Worm (Caenorhabditis elegans): Measurements from ENCODE around the gene D1086.7.
A peak's percentile ranks its signal among the peaks of the same experiment; 100 is the strongest.
"Not testable (repeated sequence)": the region's sequence is repeated elsewhere in the genome, so short reads cannot be mapped to it uniquely, and the experiment has no call there.

The D1086.7 gene

ce11 chrV:14038328-14039084 is 45.6 kb upstream of the D1086.7 start, which contains the start of gene vps-39 (continued):
- peak; percentile 95 for TF ChIP-seq nhr-42 (GFP tag; IDR thresholded peaks at IDR 0.05)

- not testable (repeated sequence) for TF ChIP-seq Y75B8A.6 (GFP tag; IDR thresholded peaks at IDR 0.05); ZK546.5 (tag; optimal IDR thresholded peaks at IDR 0.05); zfp-3 (GFP tag; conservative IDR thresholded peaks at IDR 0.05)
Measured at ce11 chrV:14049274-14049673, 34.8 kb upstream of the D1086.7 start, which contains the start of gene F58D12.1. Gene F58D12.1 (plus strand): TSS chrV:14049574.

ce11 chrV:14055097-14055496 is 29.0 kb upstream of the D1086.7 start:
- TF ChIP-seq skn-1 (tag; optimal IDR thresholded peaks at IDR 0.05) (peak; percentile 51), madf-9 (GFP tag; conservative IDR thresholded peaks at IDR 0.05) (peak; percentile 97), saeg-2 (GFP tag; IDR thresholded peaks at IDR 0.05) (peak; percentile 95), nhr-102 (tag; optimal IDR thresholded peaks at IDR 0.05) (peak; percentile 95), spr-3 (GFP tag; optimal IDR thresholded peaks at IDR 0.05) (peak; percentile 57), ceh-32 (tag; optimal IDR thresholded peaks at IDR 0.05; ENCODE audit: poor library complexity) (peak; percentile 59), D1046.2 (GFP tag; IDR thresholded peaks at IDR 0.05) (peak; percentile 96), lin-29 (GFP tag; IDR thresholded peaks at IDR 0.05) (peak; percentile 83), daf-16 (GFP tag; optimal IDR thresholded peaks at IDR 0.05) (peak; percentile 28 to 38), daf-16 (tag; optimal IDR thresholded peaks at IDR 0.05) (peak; percentile 43), rbr-2 (tag; optimal IDR thresholded peaks at IDR 0.05) (peak; percentile 92), duxl-1 (tag; optimal IDR thresholded peaks at IDR 0.05; ENCODE audit: poor library complexity) (peak; percentile 97), hlh-11 (tag; optimal IDR thresholded peaks at IDR 0.05) (peak; percentile 95), Y105C5A.15 (GFP tag; IDR thresholded peaks at IDR 0.05) (peak; percentile 89; the same call in 1 of the 2 replicates), snpc-1.2 (GFP tag; IDR thresholded peaks at IDR 0.05) (0 out of 2 replicates have a peak, but pooled peaks have one; percentile 41), mxl-3 (GFP tag; optimal IDR thresholded peaks at IDR 0.05) (peak; percentile 85), unc-130 (GFP tag; optimal IDR thresholded peaks at IDR 0.05) (peak; percentile 81), zip-11 (GFP tag; IDR thresholded peaks at IDR 0.05) (0 out of 2 replicates have a peak, but pooled peaks have one; percentile 34), nhr-25 (tag; optimal IDR thresholded peaks at IDR 0.05; ENCODE audit: borderline replicate concordance, insufficient read depth) (peak; percentile 55), vab-7 (GFP tag; IDR thresholded peaks at IDR 0.05) (peak; percentile 94), lir-3 (tag; optimal IDR thresholded peaks at IDR 0.05) (peak; percentile 26), hlh-30 (tag; optimal IDR thresholded peaks at IDR 0.05; ENCODE audit: insufficient read depth) (peak; percentile 98), Y75B8A.6 (GFP tag; IDR thresholded peaks at IDR 0.05) (peak; percentile 91; the same call in 1 of the 2 replicates), gei-8 (GFP tag; optimal IDR thresholded peaks at IDR 0.05) (peak; percentile 53), F10B5.3 (tag; optimal IDR thresholded peaks at IDR 0.05) (peak; percentile 18), spr-1 (tag; optimal IDR thresholded peaks at IDR 0.05) (peak; percentile 84), T20F7.1 (GFP tag; optimal IDR thresholded peaks at IDR 0.05) (peak; percentile 89), nhr-48 (tag; optimal IDR thresholded peaks at IDR 0.05) (peak; percentile 90), T26A8.4 (GFP tag; IDR thresholded peaks at IDR 0.05) (peak; percentile 97), nhr-28 (tag; optimal IDR thresholded peaks at IDR 0.05) (peak; percentile 72), dmd-9 (GFP tag; IDR thresholded peaks at IDR 0.05) (peak; percentile 99), zfp-3 (GFP tag; conservative IDR thresholded peaks at IDR 0.05) (peak; percentile 96), nhr-11 (tag; optimal IDR thresholded peaks at IDR 0.05) (peak; percentile 61), ces-1 (GFP tag; optimal IDR thresholded peaks at IDR 0.05) (peak; percentile 69), pha-4 (GFP tag; IDR thresholded peaks at IDR 0.05) (peak; percentile 96), nhr-10 (tag; optimal IDR thresholded peaks at IDR 0.05) (peak; percentile 35), mes-2 (tag; optimal IDR thresholded peaks at IDR 0.05; ENCODE audit: poor library complexity, severe bottlenecking) (peak; percentile 100), mdt-29 (GFP tag; IDR thresholded peaks at IDR 0.05) (peak; percentile 94), lin-13 (GFP tag; optimal IDR thresholded peaks at IDR 0.05) (peak; percentile 80), lin-38 (GFP tag; IDR thresholded peaks at IDR 0.05) (peak; percentile 98), jun-1 (tag; optimal IDR thresholded peaks at IDR 0.05) (peak; percentile 39)
- TF ChIP-seq pha-4 (tag; optimal IDR thresholded peaks at IDR 0.05): not testable (repeated sequence)
